Worm (Caenorhabditis elegans): ENCODE results near the gene C10A4.1.

The C10A4.1 gene

ce11 chrX:7393167-7393566 is 23.0 kb upstream of the C10A4.1 start, which contains the start of gene gad-2:
TSS of gene gad-2 (plus strand) at chrX:7393467.
- no peak for TF ChIP-seq snpc-4 (tag; optimal IDR thresholded peaks at IDR 0.05)
- TF ChIP-seq pha-4 (tag; optimal IDR thresholded peaks at IDR 0.05) = no peak
- TF ChIP-seq ceh-16 (tag; optimal IDR thresholded peaks at IDR 0.05) = no peak
- no peak for TF ChIP-seq ama-1 (optimal IDR thresholded peaks at IDR 0.05)
- no peak for TF ChIP-seq elt-1 (tag; optimal IDR thresholded peaks at IDR 0.05)
- TF ChIP-seq nhr-76 (tag; optimal IDR thresholded peaks at IDR 0.05) = no peak
- no peak for TF ChIP-seq mdl-1 (tag; optimal IDR thresholded peaks at IDR 0.05)
- TF ChIP-seq zag-1 (tag; optimal IDR thresholded peaks at IDR 0.05) = no peak
- TF ChIP-seq pqm-1 (tag; optimal IDR thresholded peaks at IDR 0.05) = no peak
- no peak for TF ChIP-seq nhr-77 (tag; optimal IDR thresholded peaks at IDR 0.05)
- TF ChIP-seq nhr-237 (tag; optimal IDR thresholded peaks at IDR 0.05) = no peak
- no peak for TF ChIP-seq nhr-11 (tag; optimal IDR thresholded peaks at IDR 0.05)
- no peak for TF ChIP-seq hmg-11 (tag; optimal IDR thresholded peaks at IDR 0.05)
- no peak for TF ChIP-seq sea-2 (GFP tag; optimal IDR thresholded peaks at IDR 0.05)
- no peak for TF ChIP-seq ztf-4 (tag; optimal IDR thresholded peaks at IDR 0.05)
- no peak for TF ChIP-seq lin-39 (tag; optimal IDR thresholded peaks at IDR 0.05)
- TF ChIP-seq nhr-67 (tag; optimal IDR thresholded peaks at IDR 0.05) = no peak
- no peak for TF ChIP-seq egl-5 (tag; optimal IDR thresholded peaks at IDR 0.05)
- TF ChIP-seq ceh-28 (tag; optimal IDR thresholded peaks at IDR 0.05) = no peak

ce11 chrX:7397935-7398334 is 18.2 kb upstream of the C10A4.1 start, which contains the start of gene C10A4.13:
TSS of gene C10A4.13 (minus strand) at chrX:7398035.
- TF ChIP-seq eor-1 (tag; optimal IDR thresholded peaks at IDR 0.05) = no peak
- TF ChIP-seq lin-15B (tag; optimal IDR thresholded peaks at IDR 0.05) = no peak
- TF ChIP-seq ceh-82 (tag; optimal IDR thresholded peaks at IDR 0.05) = no peak
- no peak for TF ChIP-seq mml-1 (tag; optimal IDR thresholded peaks at IDR 0.05)
- TF ChIP-seq tbx-2 (tag; optimal IDR thresholded peaks at IDR 0.05) = no peak
- no peak for TF ChIP-seq fkh-10 (GFP tag; optimal IDR thresholded peaks at IDR 0.05)
- no peak for TF ChIP-seq jun-1 (tag; optimal IDR thresholded peaks at IDR 0.05)
- TF ChIP-seq zag-1 (tag; optimal IDR thresholded peaks at IDR 0.05) = no peak
- TF ChIP-seq nhr-23 (tag; optimal IDR thresholded peaks at IDR 0.05) = no peak
- TF ChIP-seq elt-2 (tag; optimal IDR thresholded peaks at IDR 0.05) = no peak
- TF ChIP-seq snpc-4 (tag; optimal IDR thresholded peaks at IDR 0.05) = no peak
- TF ChIP-seq unc-39 (tag; optimal IDR thresholded peaks at IDR 0.05) = no peak
- TF ChIP-seq pqm-1 (tag; optimal IDR thresholded peaks at IDR 0.05) = no peak
- TF ChIP-seq nhr-11 (tag; optimal IDR thresholded peaks at IDR 0.05) = no peak
- no peak for TF ChIP-seq ztf-11 (tag; optimal IDR thresholded peaks at IDR 0.05)
- no peak for TF ChIP-seq nfya-1 (tag; optimal IDR thresholded peaks at IDR 0.05; ENCODE audit: insufficient read depth)
- no peak for TF ChIP-seq nhr-28 (tag; optimal IDR thresholded peaks at IDR 0.05)
- TF ChIP-seq fkh-2 (tag; optimal IDR thresholded peaks at IDR 0.05) = no peak
- no peak for TF ChIP-seq ceh-16 (tag; optimal IDR thresholded peaks at IDR 0.05)

- TF ChIP-seq unc-62 (GFP tag; optimal IDR thresholded peaks at IDR 0.05) (no peak), nhr-25 (tag; optimal IDR thresholded peaks at IDR 0.05) (no peak)
Observed at ce11 chrX:7398584-7398983, 17.6 kb upstream of the C10A4.1 start, which contains the start of gene C10A4.10. TSS of gene C10A4.10 (plus strand) at chrX:7398884.

- TF ChIP-seq ZK546.5 (tag; optimal IDR thresholded peaks at IDR 0.05) (no peak), ztf-4 (tag; optimal IDR thresholded peaks at IDR 0.05) (no peak)
Observed at ce11 chrX:7400788-7401187, 15.4 kb upstream of the C10A4.1 start, which contains the start of gene C10A4.4. TSS of gene C10A4.4 (plus strand) at chrX:7401088.

ce11 chrX:7404551-7404950 is 11.6 kb upstream of the C10A4.1 start:
- TF ChIP-seq nhr-77 (tag; optimal IDR thresholded peaks at IDR 0.05) (no peak), sea-2 (GFP tag; optimal IDR thresholded peaks at IDR 0.05) (no peak), nhr-23 (tag; optimal IDR thresholded peaks at IDR 0.05) (no peak), jun-1 (tag; optimal IDR thresholded peaks at IDR 0.05) (no peak), elt-1 (tag; optimal IDR thresholded peaks at IDR 0.05) (no peak), nfya-1 (tag; optimal IDR thresholded peaks at IDR 0.05; ENCODE audit: insufficient read depth) (no peak), unc-39 (tag; optimal IDR thresholded peaks at IDR 0.05) (no peak), elt-3 (tag; optimal IDR thresholded peaks at IDR 0.05) (no peak)

Measured in whole organism, L3 larva.